Fruit fly (Drosophila melanogaster): Measurements from ENCODE around the gene Itgbn.

DNA sequence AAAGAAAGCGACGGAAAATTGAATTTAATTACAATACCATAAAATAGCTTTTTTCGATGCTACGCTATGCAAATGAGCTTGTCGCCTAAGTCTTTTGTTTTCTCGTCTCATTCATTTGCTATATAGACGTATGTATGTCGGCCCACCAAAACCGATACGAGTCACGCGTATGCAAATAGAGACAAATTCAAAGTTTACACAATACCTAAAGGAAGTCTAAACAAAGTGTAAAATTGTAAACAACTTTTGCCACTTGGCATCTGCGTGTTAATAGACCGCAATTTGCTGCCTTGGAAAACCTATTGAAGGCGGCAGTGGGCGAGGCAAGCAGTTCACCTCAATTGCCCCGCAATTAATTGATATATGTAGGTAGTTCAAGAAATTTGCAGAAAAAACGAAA, 9.8 kb downstream of the Itgbn start:
- TF ChIP-seq CG33557 (GFP tag; optimal IDR thresholded peaks at IDR 0.05) (no peak), grn (GFP tag; optimal IDR thresholded peaks at IDR 0.05) (no peak), ken (GFP tag; IDR thresholded peaks at IDR 0.05) (no peak), Stat92E (GFP tag; optimal IDR thresholded peaks at IDR 0.05) (no peak), HmgZ (tag; optimal IDR thresholded peaks at IDR 0.05) (no peak), ems (GFP tag; optimal IDR thresholded peaks at IDR 0.05) (no peak), Dp (GFP tag; optimal IDR thresholded peaks at IDR 0.05) (no peak), h (optimal IDR thresholded peaks at IDR 0.05) (no peak), odd (GFP tag; optimal IDR thresholded peaks at IDR 0.05) (no peak), Bdp1 (GFP tag; optimal IDR thresholded peaks at IDR 0.05) (no peak), CG11696 (GFP tag; IDR thresholded peaks at IDR 0.05) (no peak), Meics (GFP tag; optimal IDR thresholded peaks at IDR 0.05) (no peak)

Data from whole organism, embryonic.